Fruit fly (Drosophila melanogaster) S2 (cell line): ENCODE measurements around the gene CG43219.

Experiments used
- CG8478 ChIP-seq: fragments of >200 bp; optimal IDR thresholded peaks from 2 replicates; lab custom pipeline; 2018
- CTCF ChIP-seq, 2 experiments: fragments of >200 bp; optimal IDR thresholded peaks; 2 replicates each; lab custom pipeline; 2018

DNA sequence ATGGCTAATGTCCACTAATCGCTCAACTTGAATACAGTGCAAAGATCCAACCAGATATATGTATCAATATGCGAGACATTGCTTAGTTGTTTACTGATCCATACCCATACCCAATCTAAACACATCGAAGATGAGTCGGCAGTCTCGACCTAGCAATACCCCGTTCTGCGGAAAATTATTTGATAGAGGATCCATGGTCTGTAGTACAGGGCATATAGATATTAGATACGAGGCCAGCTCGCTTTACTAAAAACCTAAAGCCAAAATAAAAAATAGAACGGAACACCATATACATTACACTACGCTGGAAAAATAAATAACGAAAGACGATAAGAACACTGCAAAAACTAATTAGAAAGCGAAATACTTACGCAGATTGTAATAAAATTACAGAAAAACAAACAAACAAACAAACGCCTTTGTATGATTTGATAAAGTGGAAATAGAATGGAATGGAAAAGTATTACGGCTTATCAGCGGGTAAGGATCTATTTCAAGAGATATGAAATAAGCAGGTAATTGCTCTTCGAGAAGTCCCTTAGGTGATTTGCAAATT lies 46.0 kb downstream of the CG43219 start:
- no peak for TF ChIP-seq CG8478 (lab: Kevin White, UChicago)
- TF ChIP-seq CTCF (optimal IDR thresholded peaks at IDR 0.05; lab: Kevin White, UChicago), result no peak
